Worm (Caenorhabditis elegans): ENCODE data around the gene Y43F8C.3.

The Y43F8C.3 gene

ce11 chrV:19611675-19612345, 10.6 kb downstream of the Y43F8C.3 start (continued):
- TF ChIP-seq K11D2.4 (GFP tag; IDR thresholded peaks at IDR 0.05) (0 out of 2 replicates have a peak, but pooled peaks have one; percentile 40), madf-8 (GFP tag; conservative IDR thresholded peaks at IDR 0.05) (no peak), cebp-1 (GFP tag; IDR thresholded peaks at IDR 0.05) (no peak), cebp-1 (tag; optimal IDR thresholded peaks at IDR 0.05) (no peak), snpc-1.1 (tag; optimal IDR thresholded peaks at IDR 0.05; ENCODE audit: insufficient read depth) (no peak), hmg-1.2 (GFP tag; IDR thresholded peaks at IDR 0.05) (peak; percentile 79), dox-1 (GFP tag; IDR thresholded peaks at IDR 0.05) (peak; percentile 68), lag-1 (GFP tag; IDR thresholded peaks at IDR 0.05) (no peak), mel-28 (tag; optimal IDR thresholded peaks at IDR 0.05; ENCODE audit: borderline replicate concordance) (no peak), ztf-22 (GFP tag; optimal IDR thresholded peaks at IDR 0.05) (no peak), ztf-6 (GFP tag; IDR thresholded peaks at IDR 0.05) (peak; percentile 53; the same call in 1 of the 2 replicates), egl-44 (GFP tag; IDR thresholded peaks at IDR 0.05) (no peak), ztf-25 (GFP tag; IDR thresholded peaks at IDR 0.05) (no peak), unc-62 (GFP tag; optimal IDR thresholded peaks at IDR 0.05) (no peak), ceh-58 (GFP tag; IDR thresholded peaks at IDR 0.05) (no peak), zfh-2 (GFP tag; conservative IDR thresholded peaks at IDR 0.05) (peak; percentile 67), madf-10 (tag; optimal IDR thresholded peaks at IDR 0.05) (no peak), T07F8.4 (tag; optimal IDR thresholded peaks at IDR 0.05) (no peak), B0336.3 (GFP tag; IDR thresholded peaks at IDR 0.05) (no peak), hmg-20 (GFP tag; IDR thresholded peaks at IDR 0.05) (no peak), Y67H2A.10 (GFP tag; conservative IDR thresholded peaks at IDR 0.05) (no peak), ztf-28 (GFP tag; IDR thresholded peaks at IDR 0.05) (no peak), ama-1 (optimal IDR thresholded peaks at IDR 0.05) (no peak), ama-1 (GFP tag; optimal IDR thresholded peaks at IDR 0.05) (no peak)

ce11 chrV:19610118-19610707, 12.2 kb downstream of the Y43F8C.3 start:
- TF ChIP-seq lin-26 (GFP tag; IDR thresholded peaks at IDR 0.05) (0 out of 2 replicates have a peak, but pooled peaks have one; percentile 35), ceh-79 (tag; optimal IDR thresholded peaks at IDR 0.05) (peak; percentile 22), K11D2.4 (GFP tag; IDR thresholded peaks at IDR 0.05) (no peak), unc-62 (GFP tag; optimal IDR thresholded peaks at IDR 0.05) (no peak), F55B11.4 (tag; optimal IDR thresholded peaks at IDR 0.05; ENCODE audit: borderline replicate concordance, insufficient read depth) (no peak), madf-6 (GFP tag; IDR thresholded peaks at IDR 0.05) (0 out of 2 replicates have a peak, but pooled peaks have one; percentile 25), Y53F4B.3 (GFP tag; IDR thresholded peaks at IDR 0.05) (no peak), mcd-1 (GFP tag; IDR thresholded peaks at IDR 0.05) (peak; percentile 38), D2030.7 (GFP tag; IDR thresholded peaks at IDR 0.05) (no peak), B0261.1 (tag; optimal IDR thresholded peaks at IDR 0.05) (no peak), madf-3 (GFP tag; IDR thresholded peaks at IDR 0.05) (no peak), aptf-3 (GFP tag; IDR thresholded peaks at IDR 0.05) (no peak), ceh-40 (GFP tag; IDR thresholded peaks at IDR 0.05) (no peak), ceh-91 (GFP tag; IDR thresholded peaks at IDR 0.05) (no peak), fkh-3 (tag; optimal IDR thresholded peaks at IDR 0.05) (no peak), F22D6.2 (tag; optimal IDR thresholded peaks at IDR 0.05) (no peak), hsf-1 (GFP tag; IDR thresholded peaks at IDR 0.05) (no peak), nfya-2 (GFP tag; IDR thresholded peaks at IDR 0.05) (no peak), die-1 (tag; optimal IDR thresholded peaks at IDR 0.05) (no peak), snpc-4 (GFP tag; optimal IDR thresholded peaks at IDR 0.05) (no peak), snpc-4 (tag; optimal IDR thresholded peaks at IDR 0.05) (no peak), tbp1 (GFP tag; optimal IDR thresholded peaks at IDR 0.05) (no peak), rec-8 (tag; optimal IDR thresholded peaks at IDR 0.05) (no peak), sea-2 (GFP tag; IDR thresholded peaks at IDR 0.05) (no peak), T07F8.4 (tag; optimal IDR thresholded peaks at IDR 0.05) (no peak), zfh-2 (GFP tag; conservative IDR thresholded peaks at IDR 0.05) (peak; percentile 85), let-607 (tag; optimal IDR thresholded peaks at IDR 0.05) (peak in 1 of 2 experiments; percentile 14)
